Fruit fly (Drosophila melanogaster) whole organism, embryonic: ENCODE results near the gene mRpL16.
A peak's percentile ranks its signal among the peaks of the same experiment; 100 is the strongest.

Experiments used
- Atf-2 ChIP-seq: fragments of 200-800 bp; sonication (Bioruptor generic); optimal IDR thresholded peaks from 2 replicates; lab custom pipeline; 2016; ENCODE audit warnings: missing biosample characterization, missing genetic modification characterization
- Bteb2 ChIP-seq: fragments of 200-800 bp; sonication (Bioruptor generic); optimal IDR thresholded peaks from 2 replicates; lab custom pipeline; 2016; ENCODE audit warnings: missing biosample characterization, missing genetic modification characterization
- CG10543 ChIP-seq: fragments of 200-800 bp; sonication (Bioruptor generic); optimal IDR thresholded peaks from 3 replicates; lab custom pipeline; 2017; ENCODE audit warnings: missing biosample characterization, mild to moderate bottlenecking, missing genetic modification characterization, moderate library complexity
- CG10565 ChIP-seq: fragments of 200-800 bp; sonication (Bioruptor generic); optimal IDR thresholded peaks from 3 replicates; lab custom pipeline; 2016; ENCODE audit warnings: missing biosample characterization, mild to moderate bottlenecking, missing genetic modification characterization
- CG13894 ChIP-seq: fragments of 200-800 bp; sonication (Bioruptor generic); optimal IDR thresholded peaks from 3 replicates; lab custom pipeline; 2018; ENCODE audit warnings: missing biosample characterization, mild to moderate bottlenecking, missing genetic modification characterization, moderate library complexity
- CG1602 ChIP-seq: fragments of 200-800 bp; sonication (Bioruptor generic); optimal IDR thresholded peaks from 3 replicates; lab custom pipeline; 2016; ENCODE audit warnings: missing biosample characterization, missing genetic modification characterization
- CG16779 ChIP-seq: fragments of 200-800 bp; sonication (Bioruptor generic); IDR thresholded peaks from 2 replicates; pipeline ENCODE4 v1.3.6; 2022; ENCODE audit warnings: missing biosample characterization, missing genetic modification characterization
- CG17802 ChIP-seq: fragments of 200-800 bp; sonication (Bioruptor generic); optimal IDR thresholded peaks from 2 replicates; lab custom pipeline; 2018; ENCODE audit warnings: missing biosample characterization, mild to moderate bottlenecking, missing genetic modification characterization, moderate library complexity
- CG1792 ChIP-seq: fragments of 200-800 bp; sonication (Bioruptor generic); optimal IDR thresholded peaks from 2 replicates; lab custom pipeline; 2016; ENCODE audit warnings: missing biosample characterization, missing genetic modification characterization
- CG1832 ChIP-seq: fragments of 200-800 bp; sonication (Bioruptor generic); optimal IDR thresholded peaks from 2 replicates; lab custom pipeline; 2017; ENCODE audit warnings: missing biosample characterization, mild to moderate bottlenecking, missing genetic modification characterization, inconsistent platforms
- CG18599 ChIP-seq: fragments of 200-800 bp; sonication (Bioruptor generic); optimal IDR thresholded peaks from 3 replicates; lab custom pipeline; 2017; ENCODE audit warnings: missing biosample characterization, missing genetic modification characterization, mild to moderate bottlenecking, moderate library complexity, missing genetic modification reagents
- CG31365 ChIP-seq: fragments of 200-800 bp; sonication (Bioruptor generic); optimal IDR thresholded peaks from 2 replicates; lab custom pipeline; 2018; ENCODE audit warnings: missing biosample characterization, mild to moderate bottlenecking, missing genetic modification characterization
- CG32767 ChIP-seq: fragments of 200-800 bp; sonication (Bioruptor generic); IDR thresholded peaks from 2 replicates; pipeline ENCODE4 v1.3.6; 2022; ENCODE audit warnings: missing biosample characterization, missing genetic modification characterization
- CG3847 ChIP-seq: fragments of 200-800 bp; sonication (Bioruptor generic); IDR thresholded peaks from 2 replicates; pipeline ENCODE4 v1.3.6; 2022; ENCODE audit warnings: missing biosample characterization, missing genetic modification characterization
- CG4282 ChIP-seq: fragments of 200-800 bp; sonication (Bioruptor generic); optimal IDR thresholded peaks from 2 replicates; lab custom pipeline; 2016; ENCODE audit warnings: missing biosample characterization, missing genetic modification characterization
- CG4328 ChIP-seq: fragments of 200-800 bp; sonication (Bioruptor generic); optimal IDR thresholded peaks from 3 replicates; lab custom pipeline; 2017; ENCODE audit warnings: missing biosample characterization, missing genetic modification reagents, missing genetic modification characterization
- CG4360 ChIP-seq: fragments of 200-800 bp; sonication (Bioruptor generic); IDR thresholded peaks from 2 replicates; pipeline ENCODE4 v1.3.6; 2022; ENCODE audit warnings: missing biosample characterization, missing genetic modification characterization
- CG4424 ChIP-seq: fragments of 200-800 bp; sonication (Bioruptor generic); optimal IDR thresholded peaks from 3 replicates; lab custom pipeline; 2016; ENCODE audit warnings: missing biosample characterization, missing genetic modification characterization
- CG5245 ChIP-seq: fragments of 200-800 bp; sonication (Bioruptor generic); optimal IDR thresholded peaks from 3 replicates; lab custom pipeline; 2016; ENCODE audit warnings: missing biosample characterization, missing genetic modification characterization
- CG7357 ChIP-seq: fragments of 200-800 bp; sonication (Bioruptor generic); IDR thresholded peaks from 3 replicates; pipeline ENCODE4 v1.3.6; 2022; ENCODE audit warnings: missing biosample characterization, missing genetic modification characterization
- CG7786 ChIP-seq: fragments of 200-800 bp; sonication (Bioruptor generic); optimal IDR thresholded peaks from 2 replicates; lab custom pipeline; 2016; ENCODE audit warnings: missing biosample characterization, missing genetic modification characterization
- CG7928 ChIP-seq: fragments of 200-800 bp; sonication (Bioruptor generic); optimal IDR thresholded peaks from 2 replicates; lab custom pipeline; 2017; ENCODE audit warnings: missing biosample characterization, mild to moderate bottlenecking, missing genetic modification characterization
- HHEX ChIP-seq: fragments of 200-800 bp; sonication (Bioruptor generic); optimal IDR thresholded peaks from 3 replicates; lab custom pipeline; 2017; ENCODE audit warnings: missing biosample characterization, mild to moderate bottlenecking, missing genetic modification characterization, missing genetic modification reagents
- HmgD ChIP-seq: fragments of 200-800 bp; sonication (Bioruptor generic); optimal IDR thresholded peaks from 3 replicates; lab custom pipeline; 2016; ENCODE audit warnings: missing biosample characterization, missing genetic modification characterization
- HmgZ ChIP-seq: fragments of 200-800 bp; sonication (Bioruptor generic); optimal IDR thresholded peaks from 2 replicates; lab custom pipeline; 2018; ENCODE audit warnings: missing biosample characterization, mild to moderate bottlenecking, missing genetic modification characterization
- Lhr ChIP-seq: fragments of 200-800 bp; sonication (Bioruptor generic); optimal IDR thresholded peaks from 3 replicates; lab custom pipeline; 2017; ENCODE audit warnings: mild to moderate bottlenecking, missing biosample characterization, missing genetic modification reagents, missing genetic modification characterization
- MBD-R2 ChIP-seq: fragments of 200-800 bp; sonication (Bioruptor generic); IDR thresholded peaks from 2 replicates; pipeline ENCODE4 v1.3.6; 2022; ENCODE audit warnings: missing biosample characterization, missing genetic modification characterization
- Max ChIP-seq: fragments of 200-800 bp; sonication (Bioruptor generic); optimal IDR thresholded peaks from 2 replicates; lab custom pipeline; 2016; ENCODE audit warnings: missing biosample characterization, mild to moderate bottlenecking, missing genetic modification characterization
- Nf-YC ChIP-seq: fragments of 200-800 bp; optimal IDR thresholded peaks from 3 replicates; lab custom pipeline; 2019; ENCODE audit warnings: missing biosample characterization, mild to moderate bottlenecking, missing genetic modification characterization, moderate library complexity
- NfI ChIP-seq: fragments of 200-800 bp; sonication (Bioruptor generic); optimal IDR thresholded peaks from 3 replicates; lab custom pipeline; 2018; ENCODE audit warnings: missing biosample characterization, mild to moderate bottlenecking, missing genetic modification characterization, moderate library complexity
- Ptx1 ChIP-seq: fragments of 200-800 bp; sonication (Bioruptor generic); IDR thresholded peaks from 2 replicates; pipeline ENCODE4 v1.3.6; 2022; ENCODE audit warnings: missing biosample characterization, missing genetic modification characterization
- Side ChIP-seq: fragments of 200-800 bp; sonication (Bioruptor generic); optimal IDR thresholded peaks from 2 replicates; lab custom pipeline; 2016; ENCODE audit warnings: missing biosample characterization, missing genetic modification characterization
- Sox102F ChIP-seq: fragments of 200-800 bp; sonication (Bioruptor generic); optimal IDR thresholded peaks from 2 replicates; lab custom pipeline; 2018; ENCODE audit warnings: missing biosample characterization, mild to moderate bottlenecking, missing genetic modification characterization, moderate library complexity
- ac ChIP-seq: fragments of 200-800 bp; sonication (Bioruptor generic); optimal IDR thresholded peaks from 3 replicates; lab custom pipeline; 2017; ENCODE audit warnings: missing biosample characterization, mild to moderate bottlenecking, missing genetic modification characterization
- chinmo ChIP-seq: fragments of 200-800 bp; sonication (Bioruptor generic); IDR thresholded peaks from 4 replicates; pipeline ENCODE4 v1.3.6; 2022; ENCODE audit warnings: missing biosample characterization, missing genetic modification characterization; ENCODE audit not compliant: partially characterized antibody
- chn ChIP-seq: fragments of 200-800 bp; sonication (Bioruptor generic); optimal IDR thresholded peaks from 2 replicates; lab custom pipeline; 2016; ENCODE audit warnings: missing biosample characterization, missing genetic modification characterization
- danr ChIP-seq: fragments of 200-800 bp; sonication (Bioruptor generic); IDR thresholded peaks from 2 replicates; pipeline ENCODE4 v1.3.6; 2022; ENCODE audit warnings: missing biosample characterization, missing genetic modification characterization
- disco-r ChIP-seq: fragments of 200-800 bp; sonication (Bioruptor generic); optimal IDR thresholded peaks from 2 replicates; lab custom pipeline; 2016; ENCODE audit warnings: missing biosample characterization, missing genetic modification characterization
- eve ChIP-seq, 2 experiments: fragments of >200 bp; optimal IDR thresholded peaks; 2 replicates each; lab custom pipeline; 2017; ENCODE audit warnings: missing biosample characterization in 2 of 2, missing genetic modification characterization in 2 of 2
- ftz-f1 ChIP-seq: fragments of 200-800 bp; sonication (Bioruptor generic); optimal IDR thresholded peaks from 2 replicates; lab custom pipeline; 2016; ENCODE audit warnings: missing biosample characterization, missing genetic modification characterization
- gce ChIP-seq: fragments of 200-800 bp; sonication (Bioruptor generic); IDR thresholded peaks from 3 replicates; pipeline ENCODE4 v1.3.6; 2022; ENCODE audit warnings: missing biosample characterization, missing genetic modification characterization
- gcm2 ChIP-seq: fragments of 200-800 bp; sonication (Bioruptor generic); optimal IDR thresholded peaks from 2 replicates; lab custom pipeline; 2016; ENCODE audit warnings: missing biosample characterization, missing genetic modification characterization
- grn ChIP-seq: fragments of 200-800 bp; sonication (Bioruptor generic); optimal IDR thresholded peaks from 3 replicates; lab custom pipeline; 2017; ENCODE audit warnings: missing biosample characterization, missing genetic modification characterization
- kni ChIP-seq: fragments of 200-800 bp; sonication (Bioruptor generic); optimal IDR thresholded peaks from 3 replicates; lab custom pipeline; 2017; ENCODE audit warnings: mild to moderate bottlenecking, missing biosample characterization, missing genetic modification reagents, missing genetic modification characterization
- pfk ChIP-seq: fragments of 200-800 bp; sonication (Bioruptor generic); optimal IDR thresholded peaks from 2 replicates; lab custom pipeline; 2018; ENCODE audit warnings: missing biosample characterization, mild to moderate bottlenecking, missing genetic modification characterization, moderate library complexity
- ro ChIP-seq: fragments of 200-800 bp; sonication (Bioruptor generic); IDR thresholded peaks from 2 replicates; pipeline ENCODE4 v1.3.6; 2022; ENCODE audit warnings: missing biosample characterization, missing genetic modification characterization
- seq ChIP-seq: fragments of 200-800 bp; sonication (Bioruptor generic); IDR thresholded peaks from 2 replicates; pipeline ENCODE4 v1.3.6; 2022; ENCODE audit warnings: missing biosample characterization, missing genetic modification characterization
- shn ChIP-seq: fragments of 200-800 bp; sonication (Bioruptor generic); optimal IDR thresholded peaks from 3 replicates; lab custom pipeline; 2016; ENCODE audit warnings: missing biosample characterization, missing genetic modification characterization
- usp ChIP-seq: fragments of >200 bp; optimal IDR thresholded peaks from 2 replicates; lab custom pipeline; 2017; ENCODE audit warnings: missing biosample characterization, missing genetic modification characterization
- wek ChIP-seq: fragments of 200-800 bp; sonication (Bioruptor generic); optimal IDR thresholded peaks from 3 replicates; lab custom pipeline; 2018; ENCODE audit warnings: missing biosample characterization, mild to moderate bottlenecking, missing genetic modification characterization, moderate library complexity
- yki ChIP-seq: fragments of >200 bp; optimal IDR thresholded peaks from 3 replicates; lab custom pipeline; 2018

Gene mRpL16

DNA sequence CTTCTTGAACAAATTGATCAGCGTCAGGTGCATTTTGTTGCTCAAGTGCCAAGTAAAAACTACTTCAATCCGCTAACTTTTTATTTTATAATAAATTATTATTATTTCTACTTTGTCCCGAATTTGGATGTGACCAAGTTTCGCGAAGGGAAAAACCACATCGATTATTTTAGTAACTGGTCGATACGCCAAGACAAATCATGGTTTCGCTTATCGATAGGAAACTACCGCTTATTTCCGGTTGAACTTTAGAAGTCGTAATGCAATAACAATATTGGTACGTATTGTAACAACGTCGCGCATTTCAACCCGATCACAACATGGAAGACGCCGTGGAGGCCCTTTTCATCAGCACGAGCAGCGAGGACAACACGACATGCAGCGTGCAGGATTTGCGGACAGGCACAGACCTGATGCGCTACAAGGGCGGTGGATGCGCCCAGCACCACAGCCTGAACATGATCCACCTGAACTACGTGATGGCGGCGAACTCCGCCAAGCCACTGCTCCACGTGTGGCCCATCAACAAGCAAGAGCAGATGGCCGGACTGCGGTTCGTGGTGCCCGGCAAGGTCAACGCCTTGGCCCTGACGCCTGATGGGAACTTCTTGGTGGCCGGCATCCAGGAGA is 12.8 kb upstream of the mRpL16 start, which contains the start of the genes CG14817 and CG14805 (continued):
- no peak for TF ChIP-seq CG1792 (GFP tag; lab: Kevin White, UChicago)
- peak; percentile 58; the same call in 1 of the 2 replicates for TF ChIP-seq seq
- peak; percentile 16 for TF ChIP-seq Bteb2 (GFP tag; lab: Kevin White, UChicago)
- TF ChIP-seq disco-r (GFP tag; lab: Kevin White, UChicago): peak; percentile 15
- no peak for TF ChIP-seq CG1832
- TF ChIP-seq Max (GFP tag; lab: Kevin White, UChicago): peak; percentile 37
- peak; percentile 48 for TF ChIP-seq ac (GFP tag; lab: Kevin White, UChicago)
- peak; percentile 89 for TF ChIP-seq CG10543 (GFP tag; lab: Kevin White, UChicago)
- TF ChIP-seq CG16779 (GFP tag; lab: Robert Waterston, UW): no peak
- TF ChIP-seq CG4282 (GFP tag; lab: Kevin White, UChicago): no peak
- TF ChIP-seq CG4328 (GFP tag; lab: Kevin White, UChicago): peak; percentile 88
- no peak for TF ChIP-seq CG1602
- peak; percentile 76 for TF ChIP-seq CG31365 (tag; lab: Kevin White, UChicago)
- peak; percentile 86 for TF ChIP-seq NfI (GFP tag; lab: Kevin White, UChicago)
- no peak for TF ChIP-seq grn (GFP tag; lab: Kevin White, UChicago)
- no peak for TF ChIP-seq CG4424
- peak; percentile 50 for TF ChIP-seq Lhr (GFP tag; lab: Kevin White, UChicago)
- TF ChIP-seq CG10565 (GFP tag; lab: Kevin White, UChicago): no peak
- TF ChIP-seq Sox102F: no peak
- TF ChIP-seq pfk (GFP tag; lab: Kevin White, UChicago): peak; percentile 74
- TF ChIP-seq yki (lab: Kevin White, UChicago): no peak
- TF ChIP-seq CG7928 (GFP tag; lab: Kevin White, UChicago): no peak
- TF ChIP-seq Atf-2: no peak
- TF ChIP-seq gcm2 (GFP tag; lab: Kevin White, UChicago): no peak
- TF ChIP-seq chn (GFP tag; lab: Kevin White, UChicago): no peak
- no peak for TF ChIP-seq Ptx1
- peak; percentile 66; the same call in 2 of the 3 replicates for TF ChIP-seq gce
- TF ChIP-seq MBD-R2: peak; percentile 75
- TF ChIP-seq CG18599 (GFP tag; lab: Kevin White, UChicago): no peak
- TF ChIP-seq shn (GFP tag; lab: Kevin White, UChicago): no peak
- peak; percentile 67 for TF ChIP-seq Nf-YC
- peak; percentile 50 for TF ChIP-seq CG3847 (GFP tag; lab: Robert Waterston, UW)
- TF ChIP-seq eve (GFP tag; optimal IDR thresholded peaks at IDR 0.05; lab: Kevin White, UChicago): no peak
- TF ChIP-seq CG5245 (GFP tag; lab: Kevin White, UChicago): no peak
- TF ChIP-seq HmgZ (tag; lab: Kevin White, UChicago): peak; percentile 76
- peak; percentile 20 for TF ChIP-seq CG17802 (tag; lab: Kevin White, UChicago)
- TF ChIP-seq CG13894 (tag; lab: Kevin White, UChicago): peak; percentile 80
- no peak for TF ChIP-seq CG7786 (GFP tag; lab: Kevin White, UChicago)
- TF ChIP-seq kni: peak; percentile 56
- TF ChIP-seq CG7357: no peak
- TF ChIP-seq ftz-f1 (GFP tag; lab: Kevin White, UChicago): peak; percentile 31
- TF ChIP-seq chinmo (GFP tag; lab: Robert Waterston, UW): no peak
- peak; percentile 84 for TF ChIP-seq HHEX (GFP tag; lab: Kevin White, UChicago)
- no peak for TF ChIP-seq HmgD (GFP tag; lab: Kevin White, UChicago)
- no peak for TF ChIP-seq danr (GFP tag; lab: Robert Waterston, UW)
- TF ChIP-seq wek: peak; percentile 85
- no peak for TF ChIP-seq ro (GFP tag; lab: Robert Waterston, UW)
- no peak for TF ChIP-seq CG4360 (GFP tag; lab: Robert Waterston, UW)
- TF ChIP-seq usp (GFP tag; lab: Kevin White, UChicago): no peak
- peak; percentile 58 for TF ChIP-seq Side (GFP tag; lab: Kevin White, UChicago)
- no peak for TF ChIP-seq CG32767 (GFP tag; lab: Robert Waterston, UW)
